Worm (Caenorhabditis elegans) whole organism, late embryonic: Measurements from ENCODE around the gene Y47D3B.3.
A peak's percentile ranks its signal among the peaks of the same experiment; 100 is the strongest.

ENCODE experiments used
- F13H6.1 ChIP-seq: sonication (generic microtip); optimal IDR thresholded peaks from 2 replicates; lab custom pipeline; 2016; ENCODE audit warnings: missing genetic modification characterization, missing compliant biosample characterization
- K02D7.2 ChIP-seq: sonication (generic microtip); optimal IDR thresholded peaks from 2 replicates; lab custom pipeline; 2017; ENCODE audit warnings: mild to moderate bottlenecking, missing genetic modification characterization, missing compliant biosample characterization
- K09A11.1 ChIP-seq: sonication (generic microtip); optimal IDR thresholded peaks from 2 replicates; lab custom pipeline; 2017; ENCODE audit warnings: antibody characterized with exemption, mild to moderate bottlenecking, missing genetic modification characterization, missing compliant biosample characterization; ENCODE audit not compliant: insufficient read depth
- T23F11.4 ChIP-seq: fragments of 200-800 bp; sonication (Bioruptor generic); optimal IDR thresholded peaks from 2 replicates; lab custom pipeline; 2018; ENCODE audit warnings: mild to moderate bottlenecking, missing genetic modification characterization, missing compliant biosample characterization
- ahr-1 ChIP-seq: sonication (generic microtip); optimal IDR thresholded peaks from 2 replicates; lab custom pipeline; 2016; ENCODE audit warnings: missing genetic modification characterization, missing compliant biosample characterization
- ceh-18 ChIP-seq: sonication (generic microtip); optimal IDR thresholded peaks from 2 replicates; lab custom pipeline; 2016; ENCODE audit warnings: missing genetic modification characterization, missing compliant biosample characterization
- ceh-19 ChIP-seq: fragments of 200-800 bp; sonication (Bioruptor generic); optimal IDR thresholded peaks from 2 replicates; lab custom pipeline; 2018; ENCODE audit warnings: mild to moderate bottlenecking, missing genetic modification characterization, missing compliant biosample characterization
- ceh-24 ChIP-seq: sonication (generic microtip); optimal IDR thresholded peaks from 2 replicates; lab custom pipeline; 2016; ENCODE audit warnings: mild to moderate bottlenecking, missing genetic modification characterization, missing compliant biosample characterization
- ceh-31 ChIP-seq: sonication (generic microtip); optimal IDR thresholded peaks from 2 replicates; lab custom pipeline; 2016; ENCODE audit warnings: missing genetic modification characterization, missing compliant biosample characterization
- ceh-34 ChIP-seq: sonication (generic microtip); optimal IDR thresholded peaks from 2 replicates; lab custom pipeline; 2016; ENCODE audit warnings: mild to moderate bottlenecking, missing genetic modification characterization, missing compliant biosample characterization
- ceh-45 ChIP-seq: fragments of 200-800 bp; sonication (Bioruptor generic); IDR thresholded peaks from 2 replicates; pipeline ENCODE4 v1.3.6; 2022; ENCODE audit warnings: missing genetic modification reagents, missing genetic modification characterization, missing compliant biosample characterization
- ceh-6 ChIP-seq: fragments of 200-800 bp; sonication (Bioruptor generic); optimal IDR thresholded peaks from 2 replicates; lab custom pipeline; 2018; ENCODE audit warnings: mild to moderate bottlenecking, missing genetic modification characterization, missing compliant biosample characterization
- ceh-9 ChIP-seq: sonication (generic microtip); optimal IDR thresholded peaks from 2 replicates; lab custom pipeline; 2016; ENCODE audit warnings: mild to moderate bottlenecking, missing genetic modification characterization, inconsistent platforms, missing compliant biosample characterization
- che-1 ChIP-seq: sonication (generic microtip); optimal IDR thresholded peaks from 2 replicates; lab custom pipeline; 2016; ENCODE audit warnings: mild to moderate bottlenecking, missing genetic modification characterization, missing compliant biosample characterization
- elt-2 ChIP-seq: sonication (generic microtip); optimal IDR thresholded peaks from 2 replicates; lab custom pipeline; 2016; ENCODE audit warnings: missing genetic modification reagents, missing genetic modification characterization, missing compliant biosample characterization
- elt-4 ChIP-seq: sonication (generic microtip); optimal IDR thresholded peaks from 2 replicates; lab custom pipeline; 2016; ENCODE audit warnings: missing genetic modification characterization, missing compliant biosample characterization
- ets-4 ChIP-seq: sonication (generic microtip); optimal IDR thresholded peaks from 2 replicates; lab custom pipeline; 2016; ENCODE audit warnings: missing genetic modification characterization, missing compliant biosample characterization
- eyg-1 ChIP-seq: sonication (generic microtip); optimal IDR thresholded peaks from 2 replicates; lab custom pipeline; 2016; ENCODE audit warnings: missing genotype, missing genetic modification characterization, missing compliant biosample characterization
- fkh-6 ChIP-seq: sonication (generic microtip); optimal IDR thresholded peaks from 2 replicates; lab custom pipeline; 2016; ENCODE audit warnings: missing genetic modification characterization, missing compliant biosample characterization
- gmeb-2 ChIP-seq: sonication (generic microtip); optimal IDR thresholded peaks from 2 replicates; lab custom pipeline; 2016; ENCODE audit warnings: missing genetic modification characterization, inconsistent platforms, missing compliant biosample characterization
- hlh-13 ChIP-seq: fragments of 200-800 bp; sonication (Bioruptor generic); optimal IDR thresholded peaks from 2 replicates; lab custom pipeline; 2018; ENCODE audit warnings: mild to moderate bottlenecking, missing genetic modification characterization, missing compliant biosample characterization
- hlh-15 ChIP-seq: sonication (generic microtip); optimal IDR thresholded peaks from 2 replicates; lab custom pipeline; 2016; ENCODE audit warnings: missing genetic modification characterization, missing compliant biosample characterization
- hlh-6 ChIP-seq: sonication (generic microtip); optimal IDR thresholded peaks from 2 replicates; lab custom pipeline; 2016; ENCODE audit warnings: missing genotype, missing genetic modification characterization, missing compliant biosample characterization
- lim-6 ChIP-seq: sonication (generic microtip); optimal IDR thresholded peaks from 2 replicates; lab custom pipeline; 2016; ENCODE audit warnings: missing genetic modification characterization, missing compliant biosample characterization
- lin-11 ChIP-seq: fragments of 200-800 bp; sonication (Bioruptor generic); optimal IDR thresholded peaks from 2 replicates; lab custom pipeline; 2018; ENCODE audit warnings: mild to moderate bottlenecking, missing genetic modification characterization, missing compliant biosample characterization
- madf-2 ChIP-seq: sonication (generic microtip); optimal IDR thresholded peaks from 2 replicates; lab custom pipeline; 2017; ENCODE audit warnings: missing genetic modification characterization, missing compliant biosample characterization
- mec-3 ChIP-seq: sonication (generic microtip); optimal IDR thresholded peaks from 2 replicates; lab custom pipeline; 2016; ENCODE audit warnings: borderline replicate concordance, missing genetic modification characterization, missing compliant biosample characterization
- nfya-1 ChIP-seq: sonication (generic microtip); optimal IDR thresholded peaks from 2 replicates; lab custom pipeline; 2017; ENCODE audit warnings: missing genetic modification characterization, mild to moderate bottlenecking, missing compliant biosample characterization, antibody characterized with exemption, moderate library complexity
- odd-2 ChIP-seq: sonication (generic microtip); optimal IDR thresholded peaks from 2 replicates; lab custom pipeline; 2017; ENCODE audit warnings: antibody characterized with exemption, mild to moderate bottlenecking, missing genetic modification characterization, missing compliant biosample characterization
- pat-9 ChIP-seq: fragments of 200-800 bp; sonication (Bioruptor generic); optimal IDR thresholded peaks from 2 replicates; lab custom pipeline; 2018; ENCODE audit warnings: mild to moderate bottlenecking, missing genetic modification characterization, moderate library complexity, missing compliant biosample characterization
- pax-1 ChIP-seq: fragments of 150-350 bp; optimal IDR thresholded peaks from 2 replicates; lab custom pipeline; 2014; ENCODE audit warnings: missing biosample characterization, missing genetic modification characterization
- pha-4 ChIP-seq: fragments of 150-350 bp; optimal IDR thresholded peaks from 2 replicates; lab custom pipeline; 2018; ENCODE audit warnings: missing biosample characterization, missing genetic modification reagents, missing genetic modification characterization
- pqm-1 ChIP-seq: sonication (generic microtip); optimal IDR thresholded peaks from 2 replicates; lab custom pipeline; 2016; ENCODE audit warnings: missing genetic modification characterization, missing compliant biosample characterization
- pros-1 ChIP-seq: fragments of 150-350 bp; optimal IDR thresholded peaks from 2 replicates; lab custom pipeline; 2014; ENCODE audit warnings: missing biosample characterization, missing genetic modification reagents, missing genetic modification characterization
- ref-2 ChIP-seq: sonication (generic microtip); optimal IDR thresholded peaks from 2 replicates; lab custom pipeline; 2016; ENCODE audit warnings: missing genetic modification characterization, missing compliant biosample characterization
- sdc-2 ChIP-seq: sonication (generic microtip); optimal IDR thresholded peaks from 2 replicates; lab custom pipeline; 2016; ENCODE audit warnings: missing genotype, missing genetic modification characterization, missing compliant biosample characterization
- tbx-2 ChIP-seq: sonication (generic microtip); optimal IDR thresholded peaks from 2 replicates; lab custom pipeline; 2016; ENCODE audit warnings: missing genetic modification characterization, missing compliant biosample characterization
- tbx-7 ChIP-seq: sonication (generic microtip); optimal IDR thresholded peaks from 2 replicates; lab custom pipeline; 2016; ENCODE audit warnings: missing genotype, missing genetic modification characterization, missing compliant biosample characterization
- ttx-3 ChIP-seq: sonication (generic microtip); optimal IDR thresholded peaks from 2 replicates; lab custom pipeline; 2016; ENCODE audit warnings: missing genetic modification reagents, missing genetic modification characterization, missing compliant biosample characterization
- unc-3 ChIP-seq, 2 experiments: fragments of 200-800 bp in 1 of 2; sonication (Bioruptor generic) in 1 of 2; sonication (generic microtip) in 1 of 2; conservative IDR thresholded peaks in 1 of 2; optimal IDR thresholded peaks in 1 of 2; 2 replicates each; pipeline versions ENCODE4 v1.3.6 to Lab custom; 2016 to 2022; ENCODE audit warnings: missing compliant biosample characterization in 2 of 2, missing genetic modification characterization in 2 of 2, missing genetic modification reagents in 1 of 2
- unc-55 ChIP-seq: sonication (generic microtip); optimal IDR thresholded peaks from 2 replicates; lab custom pipeline; 2017; ENCODE audit warnings: missing biosample characterization, missing genetic modification reagents, missing genetic modification characterization
- unc-86 ChIP-seq: sonication (generic microtip); optimal IDR thresholded peaks from 2 replicates; lab custom pipeline; 2016; ENCODE audit warnings: missing genetic modification characterization, missing compliant biosample characterization
- zip-5 ChIP-seq: sonication (generic microtip); optimal IDR thresholded peaks from 2 replicates; lab custom pipeline; 2016; ENCODE audit warnings: missing genetic modification characterization, missing compliant biosample characterization
- ztf-16 ChIP-seq: sonication (generic microtip); optimal IDR thresholded peaks from 2 replicates; lab custom pipeline; 2017; ENCODE audit warnings: missing genetic modification characterization, missing compliant biosample characterization

Gene Y47D3B.3

ce11 chrIII:11360156-11360555 is 37.4 kb upstream of the Y47D3B.3 start, which contains the start of gene T28D6.4:
TSS of gene T28D6.4 (plus strand) at chrIII:11360456.
- TF ChIP-seq lin-11 (tag; lab: Kevin White, UChicago) (no peak), eyg-1 (tag; lab: Kevin White, UChicago) (no peak), ceh-24 (tag; lab: Kevin White, UChicago) (no peak), pat-9 (tag; lab: Kevin White, UChicago) (no peak), F13H6.1 (no peak)

- TF ChIP-seq elt-2 (tag; lab: Kevin White, UChicago) = no peak
- no peak for TF ChIP-seq che-1 (tag; lab: Kevin White, UChicago)
- no peak for TF ChIP-seq pqm-1
- no peak for TF ChIP-seq lin-11 (tag; lab: Kevin White, UChicago)
- TF ChIP-seq zip-5 (tag; lab: Kevin White, UChicago) = no peak
- TF ChIP-seq ceh-34 (tag; lab: Kevin White, UChicago) = no peak
- no peak for TF ChIP-seq T23F11.4 (GFP tag; lab: Kevin White, UChicago)
- TF ChIP-seq, all 69 proteins: peak for 0
These were observed 36.2 kb upstream of the Y47D3B.3 start for ce11 chrIII:11361394-11361793.

- no peak for TF ChIP-seq ceh-19 (GFP tag; lab: Kevin White, UChicago)
- no peak for TF ChIP-seq hlh-13
- no peak for TF ChIP-seq unc-3 (GFP tag; conservative IDR thresholded peaks at IDR 0.05; lab: Robert Waterston, UW)
- no peak for TF ChIP-seq unc-3 (tag; optimal IDR thresholded peaks at IDR 0.05; lab: Kevin White, UChicago)
- TF ChIP-seq T23F11.4 (GFP tag; lab: Kevin White, UChicago) = no peak
- no peak for TF ChIP-seq hlh-15
- no peak for TF ChIP-seq pqm-1
- no peak for TF ChIP-seq pax-1 (tag; lab: Kevin White, UChicago)
- no peak for TF ChIP-seq zip-5 (tag; lab: Kevin White, UChicago)
- no peak for TF ChIP-seq pha-4
These were observed 34.7 kb upstream of the Y47D3B.3 start for ce11 chrIII:11362915-11363314.

ce11 chrIII:11366467-11366866 is 31.1 kb upstream of the Y47D3B.3 start, which contains the start of gene T28D6.3:
TSS of gene T28D6.3 (plus strand) at chrIII:11366767.
- TF ChIP-seq tbx-2 (tag; lab: Kevin White, UChicago) = no peak
- no peak for TF ChIP-seq ttx-3 (tag; lab: Kevin White, UChicago)
- TF ChIP-seq ahr-1 = no peak
- TF ChIP-seq K09A11.1 (tag; lab: Kevin White, UChicago) = no peak
- TF ChIP-seq pros-1 = no peak
- no peak for TF ChIP-seq ztf-16 (tag; lab: Kevin White, UChicago)

DNA sequence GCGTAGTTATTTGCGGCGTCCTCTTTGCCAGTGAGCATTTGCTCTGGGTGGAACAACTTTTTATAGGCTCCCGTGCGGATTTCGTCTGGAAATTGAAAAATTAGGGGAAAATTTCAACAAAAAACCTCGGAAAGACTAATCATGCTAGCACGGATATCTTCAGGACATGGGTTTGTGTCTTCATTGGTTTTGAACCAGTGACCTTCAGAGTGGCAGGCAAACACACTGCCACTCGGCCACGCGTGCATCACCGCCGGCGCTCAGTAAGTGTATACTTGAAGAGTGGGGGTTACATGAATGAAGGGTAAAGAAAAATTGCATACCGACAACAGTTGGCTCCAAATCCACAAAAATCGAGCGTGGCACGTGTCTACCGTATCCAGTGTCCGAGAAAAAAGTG is 26.4 kb upstream of the Y47D3B.3 start:
- TF ChIP-seq hlh-6 (tag; lab: Kevin White, UChicago) (peak; percentile 95), sdc-2 (tag; lab: Kevin White, UChicago) (peak; percentile 83), unc-55 (GFP tag; lab: Kevin White, UChicago) (no peak), tbx-7 (tag; lab: Kevin White, UChicago) (peak; percentile 47), unc-3 (GFP tag; conservative IDR thresholded peaks at IDR 0.05; lab: Robert Waterston, UW) (peak; percentile 79), unc-3 (tag; optimal IDR thresholded peaks at IDR 0.05; lab: Kevin White, UChicago) (peak; percentile 68), odd-2 (tag; lab: Kevin White, UChicago) (peak; percentile 41), ref-2 (peak; percentile 83), ets-4 (tag; lab: Kevin White, UChicago) (peak; percentile 35), ceh-6 (peak; percentile 93), K02D7.2 (tag; lab: Kevin White, UChicago) (peak; percentile 78), hlh-15 (peak; percentile 78), nfya-1 (tag; lab: Kevin White, UChicago) (peak; percentile 69), madf-2 (peak; percentile 89), lin-11 (tag; lab: Kevin White, UChicago) (peak; percentile 82), fkh-6 (tag; lab: Kevin White, UChicago) (peak; percentile 88), elt-4 (peak; percentile 51), eyg-1 (tag; lab: Kevin White, UChicago) (peak; percentile 87), ceh-45 (peak; percentile 68; the same call in 1 of the 2 replicates), ceh-18 (tag; lab: Kevin White, UChicago) (peak; percentile 79), ceh-9 (tag; lab: Kevin White, UChicago) (peak; percentile 64), lim-6 (tag; lab: Kevin White, UChicago) (peak; percentile 56), mec-3 (tag; lab: Kevin White, UChicago) (peak; percentile 16), gmeb-2 (tag; lab: Kevin White, UChicago) (peak; percentile 90), ceh-31 (tag; lab: Kevin White, UChicago) (peak; percentile 67), unc-86 (tag; lab: Kevin White, UChicago) (peak; percentile 80), F13H6.1 (peak; percentile 59)
